Fruit fly (Drosophila melanogaster): Measurements from ENCODE around the gene myd.
A peak's percentile ranks its signal among the peaks of the same experiment; 100 is the strongest.

Gene myd

dm6 chr3R:19151848-19152787, 28.3 kb upstream of the myd start:
- TF ChIP-seq CG32121 (GFP tag; IDR thresholded peaks at IDR 0.05) (peak; percentile 62), Ets98B (GFP tag; IDR thresholded peaks at IDR 0.05) (peak; percentile 67), CG9948 (tag; optimal IDR thresholded peaks at IDR 0.05) (no peak), CG15710 (tag; optimal IDR thresholded peaks at IDR 0.05) (peak; percentile 2), CG8159 (tag; optimal IDR thresholded peaks at IDR 0.05) (peak; percentile 9), CG12605 (GFP tag; IDR thresholded peaks at IDR 0.05) (peak; percentile 45; the same call in 1 of the 2 replicates), Snoo (tag; optimal IDR thresholded peaks at IDR 0.05) (peak; percentile 13), Pif1A (GFP tag; optimal IDR thresholded peaks at IDR 0.05) (peak; percentile 14), CG4496 (GFP tag; IDR thresholded peaks at IDR 0.05) (peak; percentile 44; the same call in 1 of the 3 replicates), fd96Ca (GFP tag; IDR thresholded peaks at IDR 0.05) (no peak)

- no peak for TF ChIP-seq CG10348 (GFP tag; IDR thresholded peaks at IDR 0.05)
- no peak for TF ChIP-seq CG13204 (GFP tag; optimal IDR thresholded peaks at IDR 0.05)
- peak; percentile 20 for TF ChIP-seq CG8159 (tag; optimal IDR thresholded peaks at IDR 0.05)
- no peak for TF ChIP-seq gl (tag; optimal IDR thresholded peaks at IDR 0.05)
- peak; percentile 17 for TF ChIP-seq Pif1A (GFP tag; optimal IDR thresholded peaks at IDR 0.05)
- TF ChIP-seq fd96Ca (GFP tag; IDR thresholded peaks at IDR 0.05), result no peak
- TF ChIP-seq Snoo (tag; optimal IDR thresholded peaks at IDR 0.05), result no peak
- TF ChIP-seq Pif1B (GFP tag; optimal IDR thresholded peaks at IDR 0.05), result no peak
- no peak for TF ChIP-seq EcR (GFP tag; optimal IDR thresholded peaks at IDR 0.05)
- TF ChIP-seq CG8301 (tag; optimal IDR thresholded peaks at IDR 0.05), result peak; percentile 28
- TF ChIP-seq CG17806 (tag; optimal IDR thresholded peaks at IDR 0.05), result no peak
- TF ChIP-seq CG34367 (tag; optimal IDR thresholded peaks at IDR 0.05), result no peak
- no peak for TF ChIP-seq rn (GFP tag; IDR thresholded peaks at IDR 0.05)
- peak; percentile 44 for TF ChIP-seq D1 (tag; optimal IDR thresholded peaks at IDR 0.05)
- TF ChIP-seq CG32121 (GFP tag; IDR thresholded peaks at IDR 0.05), result no peak
- no peak for TF ChIP-seq Ets98B (GFP tag; IDR thresholded peaks at IDR 0.05)
- TF ChIP-seq CG4496 (GFP tag; IDR thresholded peaks at IDR 0.05), result peak; percentile 36; the same call in 1 of the 3 replicates
- peak; percentile 21 for TF ChIP-seq CG15710 (tag; optimal IDR thresholded peaks at IDR 0.05)
- peak; percentile 32 for TF ChIP-seq CG9948 (tag; optimal IDR thresholded peaks at IDR 0.05)
- no peak for TF ChIP-seq CG14655 (GFP tag; optimal IDR thresholded peaks at IDR 0.05)
- no peak for TF ChIP-seq CG12605 (GFP tag; IDR thresholded peaks at IDR 0.05)
Measured at dm6 chr3R:19152835-19153234, 27.6 kb upstream of the myd start.

- TF ChIP-seq CG12605 (GFP tag; IDR thresholded peaks at IDR 0.05) (peak; percentile 50; the same call in 1 of the 2 replicates), Pif1B (GFP tag; optimal IDR thresholded peaks at IDR 0.05) (no peak), CG32121 (GFP tag; IDR thresholded peaks at IDR 0.05) (0 out of 2 replicates have a peak, but pooled peaks have one; percentile 10), CG4496 (GFP tag; IDR thresholded peaks at IDR 0.05) (peak; percentile 60; the same call in 1 of the 3 replicates), D1 (tag; optimal IDR thresholded peaks at IDR 0.05) (no peak), Snoo (tag; optimal IDR thresholded peaks at IDR 0.05) (no peak), CG34367 (tag; optimal IDR thresholded peaks at IDR 0.05) (no peak), Ets98B (GFP tag; IDR thresholded peaks at IDR 0.05) (peak; percentile 37; the same call in 1 of the 2 replicates), Pif1A (GFP tag; optimal IDR thresholded peaks at IDR 0.05) (peak; percentile 8), CG17806 (tag; optimal IDR thresholded peaks at IDR 0.05) (no peak), CG15710 (tag; optimal IDR thresholded peaks at IDR 0.05) (peak; percentile 21), CG14655 (GFP tag; optimal IDR thresholded peaks at IDR 0.05) (no peak), rn (GFP tag; IDR thresholded peaks at IDR 0.05) (no peak), EcR (GFP tag; optimal IDR thresholded peaks at IDR 0.05) (no peak), gl (tag; optimal IDR thresholded peaks at IDR 0.05) (no peak), CG8301 (tag; optimal IDR thresholded peaks at IDR 0.05) (no peak), CG8159 (tag; optimal IDR thresholded peaks at IDR 0.05) (no peak)
Measured at dm6 chr3R:19153502-19153983, 26.9 kb upstream of the myd start, which contains the start of gene CG5835. Gene CG5835 (minus strand): TSS chr3R:19153686.

dm6 chr3R:19156670-19157402, 23.6 kb upstream of the myd start, which contains the start of gene nanos:
Gene nanos (plus strand): TSS chr3R:19157238.
- TF ChIP-seq CG32121 (GFP tag; IDR thresholded peaks at IDR 0.05) (peak; percentile 66; the same call in 1 of the 2 replicates), CG8159 (tag; optimal IDR thresholded peaks at IDR 0.05) (peak; percentile 16), CG13204 (GFP tag; optimal IDR thresholded peaks at IDR 0.05) (no peak), D1 (tag; optimal IDR thresholded peaks at IDR 0.05) (no peak), Pif1A (GFP tag; optimal IDR thresholded peaks at IDR 0.05) (no peak), gl (tag; optimal IDR thresholded peaks at IDR 0.05) (no peak), CG9948 (tag; optimal IDR thresholded peaks at IDR 0.05) (no peak), fd96Ca (GFP tag; IDR thresholded peaks at IDR 0.05) (peak; percentile 66; the same call in 1 of the 3 replicates), rn (GFP tag; IDR thresholded peaks at IDR 0.05) (peak; percentile 61), CG14655 (GFP tag; optimal IDR thresholded peaks at IDR 0.05) (no peak), CG12605 (GFP tag; IDR thresholded peaks at IDR 0.05) (no peak), Snoo (tag; optimal IDR thresholded peaks at IDR 0.05) (peak; percentile 25), CG4496 (GFP tag; IDR thresholded peaks at IDR 0.05) (peak; percentile 79; the same call in 2 of the 3 replicates), Pif1B (GFP tag; optimal IDR thresholded peaks at IDR 0.05) (no peak), CG15710 (tag; optimal IDR thresholded peaks at IDR 0.05) (peak; percentile 32), CG8301 (tag; optimal IDR thresholded peaks at IDR 0.05) (no peak), Ets98B (GFP tag; IDR thresholded peaks at IDR 0.05) (peak; percentile 50; the same call in 1 of the 2 replicates)

All from whole organism, pupa.